Worm (Caenorhabditis elegans): Measurements from ENCODE around the gene str-44.

str-44 gene

ce11 chrIV:7176887-7177286 lies at the start of gene str-44:
str-44 (plus strand) TSS chrIV:7177187.
- TF ChIP-seq unc-62 (GFP tag; optimal IDR thresholded peaks at IDR 0.05): no peak

- TF ChIP-seq unc-62 (GFP tag; optimal IDR thresholded peaks at IDR 0.05): no peak
Measured at ce11 chrIV:7131780-7132179, 45.2 kb upstream of the str-44 start, which contains the start of gene grsp-3. grsp-3 (minus strand) TSS chrIV:7131928.

- no peak for TF ChIP-seq unc-62 (GFP tag; optimal IDR thresholded peaks at IDR 0.05)
Measured at ce11 chrIV:7133140-7133539, 43.8 kb upstream of the str-44 start, which contains the start of gene cyn-12. cyn-12 (minus strand) TSS chrIV:7133217.

ce11 chrIV:7133983-7134382 lies 43.0 kb upstream of the str-44 start, which contains the start of gene mutd-1:
mutd-1 (minus strand) TSS chrIV:7134083.
- no peak for TF ChIP-seq unc-62 (GFP tag; optimal IDR thresholded peaks at IDR 0.05)

- TF ChIP-seq unc-62 (GFP tag; optimal IDR thresholded peaks at IDR 0.05): no peak
Measured at ce11 chrIV:7139143-7139542, 37.8 kb upstream of the str-44 start.

ce11 chrIV:7144670-7145257 lies 32.2 kb upstream of the str-44 start, which contains the start of gene hecd-1:
hecd-1 (minus strand) TSS chrIV:7144720.
- TF ChIP-seq unc-62 (GFP tag; optimal IDR thresholded peaks at IDR 0.05): no peak

- TF ChIP-seq unc-62 (GFP tag; optimal IDR thresholded peaks at IDR 0.05): no peak
Measured at ce11 chrIV:7147722-7148121, 29.3 kb upstream of the str-44 start.

- TF ChIP-seq unc-62 (GFP tag; optimal IDR thresholded peaks at IDR 0.05): no peak
Measured at ce11 chrIV:7149020-7149601, 27.9 kb upstream of the str-44 start, which contains the start of gene C34D4.4. C34D4.4 (plus strand) TSS chrIV:7149361.

- TF ChIP-seq unc-62 (GFP tag; optimal IDR thresholded peaks at IDR 0.05): no peak
Measured at ce11 chrIV:7152409-7152808, 24.6 kb upstream of the str-44 start, which contains the start of gene col-113. col-113 (minus strand) TSS chrIV:7152509.

ce11 chrIV:7153362-7153761 lies 23.6 kb upstream of the str-44 start, which contains the start of gene C34D4.3:
C34D4.3 (plus strand) TSS chrIV:7153662.
- no peak for TF ChIP-seq unc-62 (GFP tag; optimal IDR thresholded peaks at IDR 0.05)

ce11 chrIV:7154356-7154755 lies 22.6 kb upstream of the str-44 start, which contains the start of gene C34D4.2:
C34D4.2 (plus strand) TSS chrIV:7154656.
- TF ChIP-seq unc-62 (GFP tag; optimal IDR thresholded peaks at IDR 0.05): no peak

ce11 chrIV:7156356-7156755 lies 20.6 kb upstream of the str-44 start, which contains the start of gene maph-9:
maph-9 (plus strand) TSS chrIV:7156628.
- no peak for TF ChIP-seq unc-62 (GFP tag; optimal IDR thresholded peaks at IDR 0.05)

- no peak for TF ChIP-seq unc-62 (GFP tag; optimal IDR thresholded peaks at IDR 0.05)
Measured at ce11 chrIV:7158161-7158560, 18.8 kb upstream of the str-44 start.

- no peak for TF ChIP-seq unc-62 (GFP tag; optimal IDR thresholded peaks at IDR 0.05)
Measured at ce11 chrIV:7159586-7159985, 17.4 kb upstream of the str-44 start.

ce11 chrIV:7165723-7166122 lies 11.3 kb upstream of the str-44 start, which contains the start of gene rpc-1:
rpc-1 (minus strand) TSS chrIV:7165748.
- TF ChIP-seq unc-62 (GFP tag; optimal IDR thresholded peaks at IDR 0.05): no peak

ce11 chrIV:7166553-7166952 lies 10.4 kb upstream of the str-44 start, which contains the start of gene C42D4.18:
C42D4.18 (plus strand) TSS chrIV:7166783.
- TF ChIP-seq unc-62 (GFP tag; optimal IDR thresholded peaks at IDR 0.05): no peak

All from whole organism, dauer.